Fruit fly (Drosophila melanogaster): Measurements from ENCODE around the gene Dnali1.

Dnali1 gene

DNA sequence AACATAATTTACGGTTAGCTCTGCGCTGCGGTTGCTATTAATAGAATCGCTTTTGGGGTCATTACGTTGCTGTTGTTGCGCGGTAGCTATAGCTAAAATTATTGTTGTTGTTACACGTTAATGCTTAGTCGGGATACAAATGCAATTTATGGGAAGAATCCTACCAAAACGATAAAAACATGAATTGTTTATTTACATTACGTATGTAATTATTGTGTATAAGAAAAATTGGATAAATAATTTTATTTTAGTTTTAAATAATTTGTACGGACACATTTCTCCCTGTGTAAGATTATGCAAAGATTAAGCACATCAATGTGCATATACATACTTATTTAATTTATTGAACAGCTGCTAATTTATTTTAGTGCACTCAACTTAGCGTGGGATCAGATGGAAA lies 41.2 kb downstream of the Dnali1 start (continued):
- TF ChIP-seq CG5180 (GFP tag; optimal IDR thresholded peaks at IDR 0.05), result no peak
- no peak for TF ChIP-seq CG32767 (GFP tag; IDR thresholded peaks at IDR 0.05)
- no peak for TF ChIP-seq Med (GFP tag)
- TF ChIP-seq Max (GFP tag; optimal IDR thresholded peaks at IDR 0.05), result no peak
- TF ChIP-seq az2 (GFP tag; optimal IDR thresholded peaks at IDR 0.05), result no peak
- TF ChIP-seq Ada2b (GFP tag; IDR thresholded peaks at IDR 0.05), result no peak
- TF ChIP-seq esg (GFP tag; conservative IDR thresholded peaks at IDR 0.05), result peak; percentile 26; the same call in 1 of the 2 replicates
- TF ChIP-seq gcm2 (GFP tag; optimal IDR thresholded peaks at IDR 0.05), result no peak
- no peak for TF ChIP-seq ham (GFP tag; IDR thresholded peaks at IDR 0.05)
- peak in 1 of 2 experiments; percentile 78 for TF ChIP-seq Eip74EF (GFP tag; optimal IDR thresholded peaks at IDR 0.05)
- TF ChIP-seq grn (GFP tag; optimal IDR thresholded peaks at IDR 0.05), result no peak
- TF ChIP-seq CG17568 (GFP tag; optimal IDR thresholded peaks at IDR 0.05), result peak; percentile 6
- no peak for TF ChIP-seq Ravus (GFP tag; IDR thresholded peaks at IDR 0.05)
- TF ChIP-seq maf-S (GFP tag; optimal IDR thresholded peaks at IDR 0.05), result no peak
- TF ChIP-seq corto (GFP tag; optimal IDR thresholded peaks at IDR 0.05), result no peak
- peak in 1 of 2 experiments; percentile 27 for TF ChIP-seq dpn (GFP tag; optimal IDR thresholded peaks at IDR 0.05)
- no peak for TF ChIP-seq vfl (GFP tag; optimal IDR thresholded peaks at IDR 0.05)
- TF ChIP-seq lilli (GFP tag; optimal IDR thresholded peaks at IDR 0.05), result no peak
- TF ChIP-seq nerfin-1 (tag; optimal IDR thresholded peaks at IDR 0.05), result peak; percentile 65
- peak; percentile 71 for TF ChIP-seq vvl (GFP tag; IDR thresholded peaks at IDR 0.05)
- no peak; the same call in 2 of the 3 replicates for TF ChIP-seq CG17361 (GFP tag; IDR thresholded peaks at IDR 0.05)
- TF ChIP-seq MTF-1 (GFP tag; optimal IDR thresholded peaks at IDR 0.05; ENCODE audit: borderline replicate concordance), result peak; percentile 8
- no peak for TF ChIP-seq CG8944 (GFP tag; optimal IDR thresholded peaks at IDR 0.05)
- peak; percentile 73 for TF ChIP-seq CG8388 (GFP tag; optimal IDR thresholded peaks at IDR 0.05)
- TF ChIP-seq ara (GFP tag; IDR thresholded peaks at IDR 0.05), result no peak; the same call in 1 of the 2 replicates
- TF ChIP-seq CG10274 (GFP tag; optimal IDR thresholded peaks at IDR 0.05), result no peak
- TF ChIP-seq CG10267 (tag; optimal IDR thresholded peaks at IDR 0.05), result peak; percentile 51
- TF ChIP-seq hkb (optimal IDR thresholded peaks at IDR 0.05), result no peak
- TF ChIP-seq hkb (GFP tag; IDR thresholded peaks at IDR 0.05), result 0 out of 2 replicates have a peak, but pooled peaks have one; percentile 36
- TF ChIP-seq pan (optimal IDR thresholded peaks at IDR 0.05), result no peak
- TF ChIP-seq pan (GFP tag; optimal IDR thresholded peaks at IDR 0.05 in 1 of 2, IDR thresholded peaks at IDR 0.05 in 1 of 2), result peak in 1 of 2 experiments; percentile 57
- no peak for TF ChIP-seq zf30C (GFP tag; optimal IDR thresholded peaks at IDR 0.05)
- TF ChIP-seq CG18011 (GFP tag; optimal IDR thresholded peaks at IDR 0.05), result no peak
- TF ChIP-seq Hsf (GFP tag; optimal IDR thresholded peaks at IDR 0.05), result no peak
- no peak for TF ChIP-seq CG12071 (GFP tag; optimal IDR thresholded peaks at IDR 0.05)
- no peak for TF ChIP-seq ash1 (GFP tag; optimal IDR thresholded peaks at IDR 0.05)
- TF ChIP-seq CG13775 (GFP tag; optimal IDR thresholded peaks at IDR 0.05), result no peak
- no peak for TF ChIP-seq scrt (GFP tag; optimal IDR thresholded peaks at IDR 0.05)
- TF ChIP-seq Doc3 (GFP tag; IDR thresholded peaks at IDR 0.05; ENCODE audit: partially characterized antibody), result no peak
- TF ChIP-seq phol (tag; optimal IDR thresholded peaks at IDR 0.05), result peak; percentile 82
- no peak for TF ChIP-seq CG2889 (GFP tag; IDR thresholded peaks at IDR 0.05)
- TF ChIP-seq dimm (GFP tag; IDR thresholded peaks at IDR 0.05), result no peak
- TF ChIP-seq pho (GFP tag; optimal IDR thresholded peaks at IDR 0.05), result no peak
- no peak for TF ChIP-seq CG34422 (GFP tag; IDR thresholded peaks at IDR 0.05)
- peak; percentile 61 for TF ChIP-seq ATbp (GFP tag; optimal IDR thresholded peaks at IDR 0.05)
- no peak for TF ChIP-seq CG8478 (optimal IDR thresholded peaks at IDR 0.05)
- peak; percentile 69 for TF ChIP-seq sens (GFP tag)
- TF ChIP-seq dmrt11E (tag; optimal IDR thresholded peaks at IDR 0.05), result peak; percentile 70
- no peak for TF ChIP-seq CG18476 (GFP tag; optimal IDR thresholded peaks at IDR 0.05)
- no peak for TF ChIP-seq eyg (GFP tag; optimal IDR thresholded peaks at IDR 0.05)
- TF ChIP-seq Nf-YB (GFP tag; optimal IDR thresholded peaks at IDR 0.05), result peak; percentile 39
- TF ChIP-seq CG13424 (tag; optimal IDR thresholded peaks at IDR 0.05), result peak; percentile 71

Data from whole organism, embryonic.